Worm (Caenorhabditis elegans): ENCODE data around the gene T22B7.3.

Gene T22B7.3

ce11 chrX:5698419-5698818 lies 51.2 kb downstream of the T22B7.3 start:
- TF ChIP-seq aly-2 (tag; optimal IDR thresholded peaks at IDR 0.05) (no peak), egl-27 (tag; optimal IDR thresholded peaks at IDR 0.05) (no peak), nhr-12 (tag; optimal IDR thresholded peaks at IDR 0.05) (no peak), nhr-28 (tag; optimal IDR thresholded peaks at IDR 0.05) (no peak), ama-1 (optimal IDR thresholded peaks at IDR 0.05) (no peak), snpc-4 (tag; optimal IDR thresholded peaks at IDR 0.05) (no peak), R02D3.7 (tag; optimal IDR thresholded peaks at IDR 0.05) (no peak), unc-62 (GFP tag; optimal IDR thresholded peaks at IDR 0.05) (no peak), lin-39 (tag; optimal IDR thresholded peaks at IDR 0.05) (no peak), zag-1 (tag; optimal IDR thresholded peaks at IDR 0.05) (no peak)

ce11 chrX:5699555-5699954 lies 52.4 kb downstream of the T22B7.3 start:
- TF ChIP-seq unc-62 (GFP tag; optimal IDR thresholded peaks at IDR 0.05): no peak
- no peak for TF ChIP-seq nfya-1 (tag; optimal IDR thresholded peaks at IDR 0.05; ENCODE audit: insufficient read depth)
- TF ChIP-seq lin-39 (tag; optimal IDR thresholded peaks at IDR 0.05): no peak
- TF ChIP-seq ztf-11 (tag; optimal IDR thresholded peaks at IDR 0.05): no peak
- TF ChIP-seq ztf-4 (tag; optimal IDR thresholded peaks at IDR 0.05): no peak
- no peak for TF ChIP-seq nhr-237 (tag; optimal IDR thresholded peaks at IDR 0.05)
- TF ChIP-seq zag-1 (tag; optimal IDR thresholded peaks at IDR 0.05): no peak
- TF ChIP-seq snpc-4 (tag; optimal IDR thresholded peaks at IDR 0.05): no peak
- no peak for TF ChIP-seq nhr-25 (tag; optimal IDR thresholded peaks at IDR 0.05)

All from whole organism, L3 larva.